Worm (Caenorhabditis elegans): ENCODE measurements around the gene vha-13.

vha-13 gene

DNA sequence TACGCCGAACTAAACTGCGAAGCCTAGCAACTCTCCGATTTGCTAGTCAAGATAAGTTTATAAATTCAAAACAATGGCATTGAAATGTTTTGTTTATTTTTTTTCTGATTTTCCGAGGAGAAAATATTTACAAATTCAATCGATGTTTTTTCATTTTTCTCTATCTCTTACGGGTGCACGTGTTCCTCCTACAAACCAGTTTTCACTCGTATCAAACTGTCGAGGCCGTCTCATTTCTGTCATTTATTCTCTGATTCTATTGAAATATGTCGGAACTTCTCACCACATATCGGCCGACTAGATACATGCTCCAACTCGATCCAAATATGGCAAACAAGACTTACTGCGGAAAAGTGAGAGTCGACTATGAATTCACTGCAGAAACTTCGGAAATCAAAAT, 20.0 kb upstream of the vha-13 start, which contains the start of gene F47B8.8:
TSS of gene F47B8.8 (plus strand) at position 257 of the 400 bp plus-strand sequence.
- TF ChIP-seq ceh-45 (GFP tag; IDR thresholded peaks at IDR 0.05) = no peak
- TF ChIP-seq tbx-2 (tag; optimal IDR thresholded peaks at IDR 0.05) = no peak
- TF ChIP-seq npax-4 (tag; optimal IDR thresholded peaks at IDR 0.05) = no peak
- no peak for TF ChIP-seq ceh-22 (tag; optimal IDR thresholded peaks at IDR 0.05)
- no peak for TF ChIP-seq pag-3 (tag; optimal IDR thresholded peaks at IDR 0.05; ENCODE audit: borderline replicate concordance)
- TF ChIP-seq pax-1 (tag; optimal IDR thresholded peaks at IDR 0.05) = no peak
- no peak for TF ChIP-seq ceh-48 (tag; optimal IDR thresholded peaks at IDR 0.05)
- no peak for TF ChIP-seq nhr-11 (tag; optimal IDR thresholded peaks at IDR 0.05)
- TF ChIP-seq pat-9 (tag; optimal IDR thresholded peaks at IDR 0.05) = no peak
- TF ChIP-seq pha-2 (tag; optimal IDR thresholded peaks at IDR 0.05) = no peak
- no peak for TF ChIP-seq ceh-6 (GFP tag; optimal IDR thresholded peaks at IDR 0.05)
- TF ChIP-seq fkh-10 (GFP tag; optimal IDR thresholded peaks at IDR 0.05) = no peak
- no peak for TF ChIP-seq rnt-1 (tag; optimal IDR thresholded peaks at IDR 0.05)
- no peak for TF ChIP-seq fax-1 (tag; optimal IDR thresholded peaks at IDR 0.05)

DNA sequence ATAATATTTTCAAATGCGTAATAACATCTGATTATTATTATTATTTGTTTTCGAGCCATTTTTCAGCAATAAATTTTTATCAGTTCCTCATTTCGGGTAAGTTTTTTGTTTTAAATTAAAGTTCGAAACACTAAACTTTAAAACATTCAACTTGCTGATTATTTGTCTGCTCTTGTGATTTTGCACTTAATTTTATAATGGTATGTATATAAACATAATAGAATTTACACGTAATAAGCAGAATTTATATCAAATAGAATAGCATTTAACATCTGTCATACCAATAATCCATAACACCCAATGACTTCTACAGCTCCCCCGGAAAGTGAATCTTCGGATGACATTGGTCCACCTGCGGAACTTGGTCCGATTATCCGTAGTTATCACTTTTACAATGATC, 18.4 kb upstream of the vha-13 start, which contains the start of gene srm-4:
TSS of gene srm-4 (plus strand) at position 301 of the 400 bp plus-strand sequence.
- TF ChIP-seq pha-2 (tag; optimal IDR thresholded peaks at IDR 0.05) = no peak
- no peak for TF ChIP-seq nhr-11 (tag; optimal IDR thresholded peaks at IDR 0.05)
- no peak for TF ChIP-seq hlh-8 (tag; optimal IDR thresholded peaks at IDR 0.05)
- TF ChIP-seq elt-4 (tag; optimal IDR thresholded peaks at IDR 0.05) = no peak
- no peak for TF ChIP-seq pag-3 (tag; optimal IDR thresholded peaks at IDR 0.05; ENCODE audit: borderline replicate concordance)
- TF ChIP-seq nfya-1 (tag; optimal IDR thresholded peaks at IDR 0.05) = no peak
- TF ChIP-seq pqm-1 (tag; optimal IDR thresholded peaks at IDR 0.05) = no peak
- no peak for TF ChIP-seq pat-9 (tag; optimal IDR thresholded peaks at IDR 0.05)
- no peak for TF ChIP-seq ceh-2 (tag; optimal IDR thresholded peaks at IDR 0.05)
- no peak for TF ChIP-seq K02D7.2 (tag; optimal IDR thresholded peaks at IDR 0.05)
- TF ChIP-seq hlh-15 (tag; optimal IDR thresholded peaks at IDR 0.05) = no peak
- TF ChIP-seq ets-4 (tag; optimal IDR thresholded peaks at IDR 0.05) = no peak
- no peak for TF ChIP-seq ceh-18 (tag; optimal IDR thresholded peaks at IDR 0.05)
- TF ChIP-seq ceh-9 (tag; optimal IDR thresholded peaks at IDR 0.05) = no peak
- TF ChIP-seq unc-55 (GFP tag; optimal IDR thresholded peaks at IDR 0.05) = no peak
- TF ChIP-seq fkh-10 (GFP tag; optimal IDR thresholded peaks at IDR 0.05) = no peak

DNA sequence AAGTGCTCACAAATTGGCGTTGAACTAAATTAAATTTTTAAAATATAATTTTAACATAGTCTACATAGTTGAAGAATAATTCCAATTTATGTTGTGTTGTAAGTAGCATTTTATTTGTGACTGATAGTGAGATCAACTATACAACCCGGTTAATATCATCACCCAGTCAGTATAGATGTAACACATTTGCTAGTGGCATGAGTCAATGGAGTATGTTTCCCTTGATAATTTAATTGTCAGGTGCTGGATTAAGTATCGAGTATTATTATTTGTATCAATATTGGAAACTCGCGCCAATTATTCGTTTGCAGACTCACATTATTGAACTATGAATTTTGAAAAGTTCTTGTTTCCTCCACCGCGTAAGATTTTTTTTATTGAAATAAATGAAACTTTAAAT, 16.6 kb upstream of the vha-13 start, which contains the start of gene srm-5:
TSS of gene srm-5 (plus strand) at position 301 of the 400 bp plus-strand sequence.
- no peak for TF ChIP-seq ceh-6 (GFP tag; optimal IDR thresholded peaks at IDR 0.05)
- TF ChIP-seq nfya-1 (tag; optimal IDR thresholded peaks at IDR 0.05) = no peak
- no peak for TF ChIP-seq dmd-4 (tag; optimal IDR thresholded peaks at IDR 0.05; ENCODE audit: borderline replicate concordance)
- no peak for TF ChIP-seq syd-9 (tag; optimal IDR thresholded peaks at IDR 0.05)
- TF ChIP-seq pat-9 (tag; optimal IDR thresholded peaks at IDR 0.05) = no peak
- no peak for TF ChIP-seq hlh-13 (GFP tag; optimal IDR thresholded peaks at IDR 0.05)
- no peak for TF ChIP-seq dve-1 (tag; optimal IDR thresholded peaks at IDR 0.05)
- TF ChIP-seq pha-4 (tag; optimal IDR thresholded peaks at IDR 0.05) = no peak
- no peak for TF ChIP-seq ceh-34 (tag; optimal IDR thresholded peaks at IDR 0.05)
- no peak for TF ChIP-seq nhr-11 (tag; optimal IDR thresholded peaks at IDR 0.05)
- no peak for TF ChIP-seq ref-2 (tag; optimal IDR thresholded peaks at IDR 0.05)

DNA sequence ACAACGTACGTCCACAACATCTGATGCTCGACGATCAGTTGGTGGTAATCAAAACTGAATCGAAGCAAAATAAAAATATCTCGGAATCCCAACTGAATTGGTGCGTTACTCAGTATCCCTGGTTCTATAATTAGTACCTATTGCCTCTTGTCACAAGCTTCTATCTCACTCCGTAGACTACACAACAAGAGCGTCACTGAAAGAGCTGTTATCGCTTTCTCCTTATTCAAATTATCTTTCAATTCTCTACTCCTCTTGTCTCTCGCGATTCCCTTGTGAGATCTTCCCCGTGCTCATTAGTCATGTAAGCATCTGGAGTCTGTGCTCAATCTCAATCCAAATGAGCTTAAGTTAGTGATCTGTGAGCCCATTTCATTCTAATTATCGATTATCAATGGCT, 14.9 kb upstream of the vha-13 start, which contains the start of gene srm-6:
TSS of gene srm-6 (plus strand) at position 301 of the 400 bp plus-strand sequence.
- TF ChIP-seq ceh-9 (tag; optimal IDR thresholded peaks at IDR 0.05) = no peak
- TF ChIP-seq unc-3 (GFP tag; conservative IDR thresholded peaks at IDR 0.05) = no peak
- TF ChIP-seq unc-3 (tag; optimal IDR thresholded peaks at IDR 0.05) = no peak
- no peak for TF ChIP-seq pag-3 (tag; optimal IDR thresholded peaks at IDR 0.05; ENCODE audit: borderline replicate concordance)
- TF ChIP-seq nhr-232 (tag; optimal IDR thresholded peaks at IDR 0.05) = no peak
- TF ChIP-seq F13H6.1 (tag; optimal IDR thresholded peaks at IDR 0.05) = no peak
- no peak for TF ChIP-seq ref-2 (tag; optimal IDR thresholded peaks at IDR 0.05)
- no peak for TF ChIP-seq dve-1 (tag; optimal IDR thresholded peaks at IDR 0.05)
